Fruit fly (Drosophila melanogaster): ENCODE results near the gene Cox11.

DNA sequence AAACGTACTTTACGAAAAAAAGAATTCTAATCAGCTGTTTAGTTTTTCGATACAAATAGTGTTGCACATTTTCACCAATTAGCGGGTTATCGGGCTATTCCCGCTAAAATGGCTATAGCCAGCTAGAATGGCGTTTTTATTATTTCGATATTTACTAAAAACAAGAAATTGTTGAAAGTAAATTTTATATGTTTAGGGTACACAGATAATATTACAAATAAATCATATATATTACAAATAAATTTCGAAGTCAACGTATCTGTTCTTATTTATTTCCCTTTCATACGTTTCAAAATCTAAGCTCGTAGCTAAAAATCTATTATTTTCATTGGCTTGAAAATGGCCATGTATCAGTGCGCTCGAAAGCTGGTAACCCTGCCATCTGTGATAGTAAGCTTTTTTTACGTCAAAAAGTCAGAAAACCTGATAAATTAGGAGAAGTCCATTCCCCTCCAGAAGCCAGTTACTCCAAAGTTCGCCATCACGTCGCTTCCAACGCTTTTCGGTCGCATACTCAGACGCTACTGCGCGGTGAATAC lies 6.8 kb upstream of the Cox11 start, which contains the start of the genes CG7382 and cl:
- TF ChIP-seq Eip75B (GFP tag; optimal IDR thresholded peaks at IDR 0.05) (peak; percentile 25), CG6854 (GFP tag; optimal IDR thresholded peaks at IDR 0.05) (no peak), Gug (GFP tag; IDR thresholded peaks at IDR 0.05) (no peak), CG16779 (tag; optimal IDR thresholded peaks at IDR 0.05) (no peak), lz (GFP tag; optimal IDR thresholded peaks at IDR 0.05) (peak; percentile 48), pdm3 (GFP tag; optimal IDR thresholded peaks at IDR 0.05) (no peak), Blimp-1 (GFP tag; optimal IDR thresholded peaks at IDR 0.05) (no peak), CG6808 (GFP tag; optimal IDR thresholded peaks at IDR 0.05) (peak; percentile 22), Sox14 (GFP tag; optimal IDR thresholded peaks at IDR 0.05) (peak; percentile 33), cyc (GFP tag; optimal IDR thresholded peaks at IDR 0.05) (peak; percentile 35), net (GFP tag; optimal IDR thresholded peaks at IDR 0.05) (no peak), CG31627 (GFP tag; optimal IDR thresholded peaks at IDR 0.05) (peak; percentile 16)
